Fruit fly (Drosophila melanogaster) whole organism, embryonic: ENCODE results near the gene Als2.
A peak's percentile ranks its signal among the peaks of the same experiment; 100 is the strongest.

Source experiments
- ATbp ChIP-seq: fragments of 200-800 bp; sonication (Bioruptor generic); optimal IDR thresholded peaks from 2 replicates; lab custom pipeline; 2017; ENCODE audit warnings: missing biosample characterization, mild to moderate bottlenecking, missing genetic modification characterization, missing genetic modification reagents
- CG10431 ChIP-seq: fragments of 200-800 bp; sonication (Bioruptor generic); optimal IDR thresholded peaks from 3 replicates; lab custom pipeline; 2018; ENCODE audit warnings: missing biosample characterization, mild to moderate bottlenecking, missing genetic modification characterization
- CG11695 ChIP-seq: fragments of 200-800 bp; sonication (Bioruptor generic); IDR thresholded peaks from 3 replicates; pipeline ENCODE4 v1.3.6; 2022; ENCODE audit warnings: missing biosample characterization, missing genetic modification characterization
- CG12219 ChIP-seq: fragments of 200-800 bp; sonication (Bioruptor generic); optimal IDR thresholded peaks from 3 replicates; lab custom pipeline; 2018; ENCODE audit warnings: missing biosample characterization, mild to moderate bottlenecking, missing genetic modification characterization
- CG13287 ChIP-seq: fragments of 200-800 bp; sonication (Bioruptor generic); IDR thresholded peaks from 2 replicates; pipeline ENCODE4 v1.3.6; 2022; ENCODE audit warnings: missing biosample characterization, missing genetic modification characterization; ENCODE audit not compliant: partially characterized antibody
- CG14050 ChIP-seq: fragments of 200-800 bp; sonication (Bioruptor generic); IDR thresholded peaks from 3 replicates; pipeline ENCODE4 v1.3.6; 2022; ENCODE audit warnings: missing biosample characterization, missing genetic modification characterization
- CG14710 ChIP-seq: fragments of 200-800 bp; sonication (Bioruptor generic); optimal IDR thresholded peaks from 3 replicates; lab custom pipeline; 2019; ENCODE audit warnings: missing biosample characterization, mild to moderate bottlenecking, missing genetic modification characterization, moderate library complexity
- CG1602 ChIP-seq: fragments of 200-800 bp; sonication (Bioruptor generic); optimal IDR thresholded peaks from 3 replicates; lab custom pipeline; 2016; ENCODE audit warnings: missing biosample characterization, missing genetic modification characterization
- CG17359 ChIP-seq: fragments of 200-800 bp; sonication (Bioruptor generic); optimal IDR thresholded peaks from 3 replicates; lab custom pipeline; 2018; ENCODE audit warnings: missing biosample characterization, mild to moderate bottlenecking, missing genetic modification characterization, moderate library complexity
- CG31441 ChIP-seq: fragments of 200-800 bp; sonication (Bioruptor generic); IDR thresholded peaks from 2 replicates; pipeline ENCODE4 v1.3.6; 2022; ENCODE audit warnings: missing biosample characterization, missing genetic modification characterization
- CG32767 ChIP-seq: fragments of 200-800 bp; sonication (Bioruptor generic); IDR thresholded peaks from 2 replicates; pipeline ENCODE4 v1.3.6; 2022; ENCODE audit warnings: missing biosample characterization, missing genetic modification characterization
- CG3995 ChIP-seq: fragments of 200-800 bp; sonication (Bioruptor generic); optimal IDR thresholded peaks from 3 replicates; lab custom pipeline; 2016; ENCODE audit warnings: missing biosample characterization, missing genetic modification characterization
- CG4360 ChIP-seq: fragments of 200-800 bp; sonication (Bioruptor generic); IDR thresholded peaks from 2 replicates; pipeline ENCODE4 v1.3.6; 2022; ENCODE audit warnings: missing biosample characterization, missing genetic modification characterization
- CG4404 ChIP-seq: fragments of 200-800 bp; sonication (Bioruptor generic); IDR thresholded peaks from 2 replicates; pipeline ENCODE4 v1.3.6; 2022; ENCODE audit warnings: missing biosample characterization, missing genetic modification characterization
- CG4424 ChIP-seq: fragments of 200-800 bp; sonication (Bioruptor generic); optimal IDR thresholded peaks from 3 replicates; lab custom pipeline; 2016; ENCODE audit warnings: missing biosample characterization, missing genetic modification characterization
- CG5953 ChIP-seq: fragments of 200-800 bp; sonication (Bioruptor generic); IDR thresholded peaks from 2 replicates; pipeline ENCODE4 v1.3.6; 2022; ENCODE audit warnings: missing biosample characterization, missing genetic modification characterization
- CG6254 ChIP-seq: fragments of 200-800 bp; sonication (Bioruptor generic); optimal IDR thresholded peaks from 3 replicates; lab custom pipeline; 2017; ENCODE audit warnings: mild to moderate bottlenecking, missing biosample characterization, missing genetic modification reagents, missing genetic modification characterization
- CG6813 ChIP-seq: fragments of 200-800 bp; sonication (Bioruptor generic); optimal IDR thresholded peaks from 2 replicates; lab custom pipeline; 2017; ENCODE audit warnings: missing biosample characterization, missing genetic modification characterization, mild to moderate bottlenecking, moderate library complexity, missing genetic modification reagents
- CG7928 ChIP-seq: fragments of 200-800 bp; sonication (Bioruptor generic); optimal IDR thresholded peaks from 2 replicates; lab custom pipeline; 2017; ENCODE audit warnings: missing biosample characterization, mild to moderate bottlenecking, missing genetic modification characterization
- CG9797 ChIP-seq: fragments of 200-800 bp; sonication (Bioruptor generic); optimal IDR thresholded peaks from 3 replicates; lab custom pipeline; 2018; ENCODE audit warnings: missing biosample characterization, mild to moderate bottlenecking, missing genetic modification characterization
- CTCF ChIP-seq: fragments of 200-800 bp; sonication (Bioruptor generic); optimal IDR thresholded peaks from 2 replicates; lab custom pipeline; 2017; ENCODE audit warnings: missing biosample characterization, mild to moderate bottlenecking, missing genetic modification characterization, moderate library complexity
- Chrac-16 ChIP-seq: fragments of 200-800 bp; sonication (Bioruptor generic); optimal IDR thresholded peaks from 3 replicates; lab custom pipeline; 2016; ENCODE audit warnings: missing biosample characterization, missing genetic modification characterization
- D19B ChIP-seq: fragments of 200-800 bp; sonication (Bioruptor generic); optimal IDR thresholded peaks from 2 replicates; lab custom pipeline; 2017; ENCODE audit warnings: missing biosample characterization, mild to moderate bottlenecking, missing genetic modification characterization
- Dip2 ChIP-seq: fragments of 200-800 bp; sonication (Bioruptor generic); IDR thresholded peaks from 2 replicates; pipeline ENCODE4 v1.3.6; 2022; ENCODE audit warnings: missing biosample characterization, missing genetic modification characterization
- Lhr ChIP-seq: fragments of 200-800 bp; sonication (Bioruptor generic); optimal IDR thresholded peaks from 3 replicates; lab custom pipeline; 2017; ENCODE audit warnings: mild to moderate bottlenecking, missing biosample characterization, missing genetic modification reagents, missing genetic modification characterization
- MESR4 ChIP-seq: fragments of 200-800 bp; sonication (Bioruptor generic); optimal IDR thresholded peaks from 2 replicates; lab custom pipeline; 2018; ENCODE audit warnings: missing biosample characterization, mild to moderate bottlenecking, missing genetic modification characterization, moderate library complexity
- Nf-YC ChIP-seq: fragments of 200-800 bp; optimal IDR thresholded peaks from 3 replicates; lab custom pipeline; 2019; ENCODE audit warnings: missing biosample characterization, mild to moderate bottlenecking, missing genetic modification characterization, moderate library complexity
- NfI ChIP-seq: fragments of 200-800 bp; sonication (Bioruptor generic); optimal IDR thresholded peaks from 3 replicates; lab custom pipeline; 2018; ENCODE audit warnings: missing biosample characterization, mild to moderate bottlenecking, missing genetic modification characterization, moderate library complexity
- Sox100B ChIP-seq: fragments of 200-800 bp; sonication (Bioruptor generic); optimal IDR thresholded peaks from 3 replicates; lab custom pipeline; 2018; ENCODE audit warnings: missing biosample characterization, mild to moderate bottlenecking, missing genetic modification characterization
- Sox102F ChIP-seq: fragments of 200-800 bp; sonication (Bioruptor generic); optimal IDR thresholded peaks from 2 replicates; lab custom pipeline; 2018; ENCODE audit warnings: missing biosample characterization, mild to moderate bottlenecking, missing genetic modification characterization, moderate library complexity
- amos ChIP-seq: fragments of 200-800 bp; sonication (Bioruptor generic); IDR thresholded peaks from 2 replicates; pipeline ENCODE4 v1.3.6; 2022; ENCODE audit warnings: missing biosample characterization, missing genetic modification characterization; ENCODE audit not compliant: partially characterized antibody
- danr ChIP-seq: fragments of 200-800 bp; sonication (Bioruptor generic); IDR thresholded peaks from 2 replicates; pipeline ENCODE4 v1.3.6; 2022; ENCODE audit warnings: missing biosample characterization, missing genetic modification characterization
- dimm ChIP-seq: fragments of 200-800 bp; sonication (Bioruptor generic); IDR thresholded peaks from 2 replicates; pipeline ENCODE4 v1.3.6; 2022; ENCODE audit warnings: missing biosample characterization, missing genetic modification characterization
- dpn ChIP-seq, 2 experiments: fragments of 200-800 bp; sonication (Bioruptor generic); optimal IDR thresholded peaks; 3 replicates each; lab custom pipeline; 2016; ENCODE audit warnings: missing biosample characterization in 2 of 2, missing genetic modification characterization in 2 of 2
- fu2 ChIP-seq: fragments of 200-800 bp; sonication (Bioruptor generic); optimal IDR thresholded peaks from 2 replicates; lab custom pipeline; 2016; ENCODE audit warnings: missing biosample characterization, missing genetic modification characterization
- klu ChIP-seq: fragments of 200-800 bp; sonication (Bioruptor generic); IDR thresholded peaks from 2 replicates; pipeline ENCODE4 v1.3.6; 2022; ENCODE audit warnings: missing biosample characterization, missing genetic modification characterization
- lov ChIP-seq, 2 experiments: fragments of 200-800 bp in 1 of 2; fragments of >200 bp in 1 of 2; sonication (Bioruptor generic) in 1 of 2; IDR thresholded peaks in 1 of 2; optimal IDR thresholded peaks in 1 of 2; 2 replicates in 1 of 2; 3 replicates in 1 of 2; pipeline versions ENCODE4 v1.3.6 to Lab custom; 2017 to 2022; ENCODE audit warnings: missing biosample characterization in 1 of 2, missing genetic modification characterization in 1 of 2
- nau ChIP-seq: fragments of 200-800 bp; sonication (Bioruptor generic); optimal IDR thresholded peaks from 3 replicates; lab custom pipeline; 2017; ENCODE audit warnings: missing biosample characterization, mild to moderate bottlenecking, missing genetic modification characterization, missing genetic modification reagents
- pan ChIP-seq, 4 experiments: fragments of >200 bp in 3 of 4; fragments of 200-800 bp in 1 of 4; sonication (Bioruptor generic) in 1 of 4; optimal IDR thresholded peaks in 3 of 4; IDR thresholded peaks in 1 of 4; 2 replicates each; pipeline versions ENCODE4 v1.3.6 to Lab custom; 2017 to 2022; ENCODE audit warnings: missing biosample characterization in 2 of 4, missing genetic modification characterization in 2 of 4, mixed read lengths in 1 of 4
- pnt ChIP-seq: fragments of 200-800 bp; sonication (Bioruptor generic); optimal IDR thresholded peaks from 3 replicates; lab custom pipeline; 2016; ENCODE audit warnings: missing biosample characterization, missing genetic modification characterization
- pzg ChIP-seq: fragments of 200-800 bp; sonication (Bioruptor generic); optimal IDR thresholded peaks from 3 replicates; lab custom pipeline; 2018; ENCODE audit warnings: missing biosample characterization, mild to moderate bottlenecking, missing genetic modification characterization, moderate library complexity
- row ChIP-seq: fragments of 200-800 bp; sonication (Bioruptor generic); IDR thresholded peaks from 3 replicates; pipeline ENCODE4 v1.3.6; 2022; ENCODE audit warnings: missing biosample characterization, missing genetic modification characterization
- run ChIP-seq: fragments of 200-800 bp; sonication (Bioruptor generic); optimal IDR thresholded peaks from 3 replicates; lab custom pipeline; 2018; ENCODE audit warnings: missing biosample characterization, mild to moderate bottlenecking, missing genetic modification characterization
- sim ChIP-seq: fragments of 200-800 bp; sonication (Bioruptor generic); IDR thresholded peaks from 2 replicates; pipeline ENCODE4 v1.3.6; 2022; ENCODE audit warnings: missing biosample characterization, missing genetic modification characterization
- ssp ChIP-seq: fragments of 200-800 bp; sonication (Bioruptor generic); IDR thresholded peaks from 2 replicates; pipeline ENCODE4 v1.3.6; 2022; ENCODE audit warnings: missing biosample characterization, missing genetic modification characterization
- tll ChIP-seq, 2 experiments: fragments of 200-800 bp in 1 of 2; fragments of >200 bp in 1 of 2; sonication (Bioruptor generic) in 1 of 2; optimal IDR thresholded peaks; 2 replicates each; lab custom pipeline; 2017 to 2019; ENCODE audit warnings: missing biosample characterization in 2 of 2, missing genetic modification characterization in 2 of 2, mild to moderate bottlenecking in 1 of 2, moderate library complexity in 1 of 2
- unc-4 ChIP-seq: fragments of 200-800 bp; sonication (Bioruptor generic); IDR thresholded peaks from 2 replicates; pipeline ENCODE4 v1.3.6; 2022; ENCODE audit warnings: missing biosample characterization, missing genetic modification characterization; ENCODE audit not compliant: partially characterized antibody
- zfh2 ChIP-seq: fragments of 200-800 bp; sonication (Bioruptor generic); optimal IDR thresholded peaks from 2 replicates; lab custom pipeline; 2016; ENCODE audit warnings: missing biosample characterization, missing genetic modification characterization

The Als2 gene

DNA sequence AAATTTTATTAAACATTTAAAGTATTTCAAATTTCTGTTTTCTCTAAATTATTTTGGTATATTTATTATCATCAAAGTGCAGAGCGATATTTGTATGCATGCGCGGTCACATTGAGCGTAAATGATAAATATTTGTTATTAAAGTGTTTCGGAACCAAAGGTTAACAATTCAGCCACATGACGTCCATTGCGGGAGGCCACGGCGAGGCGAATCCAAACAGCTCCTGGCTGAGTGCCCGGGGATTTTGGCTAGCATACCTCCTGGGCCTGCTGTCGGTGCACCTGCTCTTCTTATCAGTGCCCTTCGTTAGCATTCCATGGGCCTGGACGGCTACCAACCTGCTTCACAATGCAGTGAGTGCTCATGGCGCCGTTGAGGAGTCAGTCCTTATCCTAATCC, 44.3 kb downstream of the Als2 start, which contains the start of gene ORMDL (continued):
- TF ChIP-seq CG9797 (GFP tag; lab: Kevin White, UChicago) (peak; percentile 56), pan (optimal IDR thresholded peaks at IDR 0.05; lab: Kevin White, UChicago) (no peak), pan (GFP tag; optimal IDR thresholded peaks at IDR 0.05 in 1 of 2, IDR thresholded peaks at IDR 0.05 in 1 of 2) (no peak), Sox100B (GFP tag; lab: Kevin White, UChicago) (no peak), danr (GFP tag; lab: Robert Waterston, UW) (no peak), CG4404 (GFP tag; lab: Robert Waterston, UW) (no peak), zfh2 (GFP tag; lab: Kevin White, UChicago) (no peak), MESR4 (GFP tag; lab: Kevin White, UChicago) (peak; percentile 70), CG1602 (no peak), pzg (GFP tag; lab: Kevin White, UChicago) (peak; percentile 28), D19B (GFP tag; lab: Kevin White, UChicago) (no peak), row (peak; percentile 37; the same call in 1 of the 3 replicates), klu (GFP tag; lab: Robert Waterston, UW) (no peak), Dip2 (GFP tag; lab: Robert Waterston, UW) (no peak), Lhr (no peak), fu2 (GFP tag; lab: Kevin White, UChicago) (no peak), CG5953 (0 out of 2 replicates have a peak, but pooled peaks have one; percentile 5)

DNA sequence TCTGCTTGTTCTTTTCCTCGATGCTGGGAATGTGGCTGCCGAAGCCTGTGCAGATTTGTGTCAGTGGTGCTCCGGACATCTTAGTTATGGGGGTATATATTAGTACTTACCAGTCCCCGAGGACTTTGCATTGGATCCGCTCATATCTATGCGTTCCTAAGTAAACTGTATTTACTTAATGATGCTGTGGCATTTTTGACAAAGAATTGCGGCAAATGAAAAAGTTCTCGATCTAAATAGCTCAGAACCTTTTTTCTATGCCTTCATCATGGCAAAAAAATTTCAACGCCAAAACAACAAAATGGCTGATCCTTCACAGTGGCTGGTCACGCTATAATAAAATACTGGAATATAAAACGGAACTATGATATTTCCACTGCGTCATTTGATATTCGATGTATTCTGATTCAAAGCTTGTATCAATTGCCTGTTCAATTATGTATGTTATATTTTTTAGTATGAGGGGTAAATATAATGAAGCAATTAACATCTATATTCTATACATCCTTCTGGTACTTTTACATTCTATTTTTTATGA, 45.3 kb downstream of the Als2 start, which contains the start of gene MED1:
MED1 (minus strand) TSS at position 295 of the 538 bp plus-strand sequence.
- TF ChIP-seq pan (optimal IDR thresholded peaks at IDR 0.05; lab: Kevin White, UChicago) (no peak), pan (GFP tag; optimal IDR thresholded peaks at IDR 0.05 in 1 of 2, IDR thresholded peaks at IDR 0.05 in 1 of 2) (no peak), CG4360 (no peak), lov (optimal IDR thresholded peaks at IDR 0.05; lab: Kevin White, UChicago) (no peak), lov (GFP tag; IDR thresholded peaks at IDR 0.05; lab: Robert Waterston, UW) (no peak), CG4424 (GFP tag; lab: Kevin White, UChicago) (no peak), ssp (peak; percentile 93), CG7928 (no peak), pnt (no peak), CG13287 (GFP tag; lab: Robert Waterston, UW) (no peak), run (tag; lab: Kevin White, UChicago) (no peak), CG14050 (GFP tag; lab: Robert Waterston, UW) (no peak), CTCF (GFP tag; lab: Kevin White, UChicago) (no peak), Chrac-16 (GFP tag; lab: Kevin White, UChicago) (no peak), CG12219 (GFP tag; lab: Kevin White, UChicago) (no peak), CG17359 (tag; lab: Kevin White, UChicago) (no peak), CG31441 (GFP tag; lab: Robert Waterston, UW) (no peak), CG11695 (no peak), dimm (GFP tag; lab: Robert Waterston, UW) (no peak), Nf-YC (tag; lab: Kevin White, UChicago) (no peak), CG10431 (no peak), amos (GFP tag; lab: Robert Waterston, UW) (no peak), dpn (GFP tag; optimal IDR thresholded peaks at IDR 0.05; lab: Kevin White, UChicago) (no peak), CG6254 (GFP tag; lab: Kevin White, UChicago) (no peak), NfI (GFP tag; lab: Kevin White, UChicago) (no peak), MESR4 (GFP tag; lab: Kevin White, UChicago) (peak; percentile 89), CG6813 (GFP tag; lab: Kevin White, UChicago) (no peak), sim (no peak), Sox102F (GFP tag; lab: Kevin White, UChicago) (no peak), tll (GFP tag; optimal IDR thresholded peaks at IDR 0.05; lab: Kevin White, UChicago) (no peak), unc-4 (GFP tag; lab: Robert Waterston, UW) (no peak), nau (no peak), ATbp (GFP tag; lab: Kevin White, UChicago) (no peak), CG3995 (GFP tag; lab: Kevin White, UChicago) (peak; percentile 21), CG14710 (peak; percentile 27), CG32767 (GFP tag; lab: Robert Waterston, UW) (no peak)
